Fruit fly (Drosophila melanogaster) whole organism, embryonic: ENCODE measurements around the gene CG43998.

Source experiments
- ATbp ChIP-seq: fragments of 200-800 bp; sonication (Bioruptor generic); optimal IDR thresholded peaks from 2 replicates; lab custom pipeline; 2017; ENCODE audit warnings: missing biosample characterization, mild to moderate bottlenecking, missing genetic modification characterization, missing genetic modification reagents
- Awh ChIP-seq: fragments of 200-800 bp; sonication (Bioruptor generic); IDR thresholded peaks from 2 replicates; pipeline ENCODE4, ENCODE4 v1.3.6; 2022; ENCODE audit warnings: missing biosample characterization, missing genetic modification characterization
- CG10274 ChIP-seq: fragments of 200-800 bp; sonication (Bioruptor generic); optimal IDR thresholded peaks from 3 replicates; lab custom pipeline; 2017; ENCODE audit warnings: missing biosample characterization, mild to moderate bottlenecking, missing genetic modification characterization
- CG12155 ChIP-seq: fragments of 200-800 bp; sonication (Bioruptor generic); optimal IDR thresholded peaks from 3 replicates; lab custom pipeline; 2016; ENCODE audit warnings: missing biosample characterization, missing genetic modification characterization
- CG12744 ChIP-seq: fragments of 200-800 bp; sonication (Bioruptor generic); optimal IDR thresholded peaks from 2 replicates; lab custom pipeline; 2016; ENCODE audit warnings: missing biosample characterization, missing genetic modification characterization
- CG15011 ChIP-seq: fragments of 200-800 bp; sonication (Bioruptor generic); optimal IDR thresholded peaks from 3 replicates; lab custom pipeline; 2018; ENCODE audit warnings: missing biosample characterization, mild to moderate bottlenecking, missing genetic modification characterization
- CG1602 ChIP-seq: fragments of 200-800 bp; sonication (Bioruptor generic); optimal IDR thresholded peaks from 3 replicates; lab custom pipeline; 2016; ENCODE audit warnings: missing biosample characterization, missing genetic modification characterization
- CG1603 ChIP-seq: fragments of 200-800 bp; sonication (Bioruptor generic); optimal IDR thresholded peaks from 2 replicates; lab custom pipeline; 2019; ENCODE audit warnings: missing biosample characterization, mild to moderate bottlenecking, missing genetic modification characterization, moderate library complexity
- CG18619 ChIP-seq: fragments of 200-800 bp; sonication (Bioruptor generic); optimal IDR thresholded peaks from 3 replicates; lab custom pipeline; 2017; ENCODE audit warnings: missing biosample characterization, mild to moderate bottlenecking, missing genetic modification characterization
- CG33557 ChIP-seq: fragments of 200-800 bp; sonication (Bioruptor generic); optimal IDR thresholded peaks from 2 replicates; lab custom pipeline; 2019; ENCODE audit warnings: missing biosample characterization, mild to moderate bottlenecking, missing genetic modification characterization, moderate library complexity
- CG34422 ChIP-seq: fragments of 200-800 bp; sonication (Bioruptor generic); IDR thresholded peaks from 3 replicates; pipeline ENCODE4 v1.3.6; 2022; ENCODE audit warnings: missing biosample characterization, missing genetic modification characterization
- CG3838 ChIP-seq: fragments of 200-800 bp; sonication (Bioruptor generic); optimal IDR thresholded peaks from 3 replicates; lab custom pipeline; 2016; ENCODE audit warnings: missing biosample characterization, missing genetic modification characterization
- CG43689 ChIP-seq: fragments of 200-800 bp; sonication (Bioruptor generic); IDR thresholded peaks from 2 replicates; pipeline ENCODE4 v1.3.6; 2022; ENCODE audit warnings: missing biosample characterization, missing genetic modification characterization
- CG5953 ChIP-seq: fragments of 200-800 bp; sonication (Bioruptor generic); IDR thresholded peaks from 2 replicates; pipeline ENCODE4 v1.3.6; 2022; ENCODE audit warnings: missing biosample characterization, missing genetic modification characterization
- CG7372 ChIP-seq: fragments of 200-800 bp; sonication (Bioruptor generic); IDR thresholded peaks from 2 replicates; pipeline ENCODE4 v1.3.6; 2022; ENCODE audit warnings: missing biosample characterization, missing genetic modification characterization
- CG7963 ChIP-seq: fragments of 200-800 bp; sonication (Bioruptor generic); IDR thresholded peaks from 3 replicates; pipeline ENCODE4 v1.3.6; 2022; ENCODE audit warnings: missing biosample characterization, missing genetic modification characterization; ENCODE audit not compliant: partially characterized antibody
- CG7987 ChIP-seq: fragments of 200-800 bp; sonication (Bioruptor generic); optimal IDR thresholded peaks from 2 replicates; lab custom pipeline; 2018; ENCODE audit warnings: missing biosample characterization, mild to moderate bottlenecking, missing genetic modification characterization, moderate library complexity
- CG8089 ChIP-seq: fragments of 200-800 bp; sonication (Bioruptor generic); optimal IDR thresholded peaks from 3 replicates; lab custom pipeline; 2016; ENCODE audit warnings: missing biosample characterization, missing genetic modification characterization
- CG8478 ChIP-seq: fragments of >200 bp; optimal IDR thresholded peaks from 2 replicates; lab custom pipeline; 2018
- CG9932 ChIP-seq: fragments of 200-800 bp; sonication (Bioruptor generic); IDR thresholded peaks from 2 replicates; pipeline ENCODE4 v1.3.6; 2022; ENCODE audit warnings: missing biosample characterization, missing genetic modification characterization
- Dp ChIP-seq: fragments of 200-800 bp; sonication (Bioruptor generic); optimal IDR thresholded peaks from 2 replicates; lab custom pipeline; 2018; ENCODE audit warnings: missing biosample characterization, mild to moderate bottlenecking, missing genetic modification characterization, moderate library complexity
- Fer1 ChIP-seq: fragments of 200-800 bp; sonication (Bioruptor generic); optimal IDR thresholded peaks from 2 replicates; lab custom pipeline; 2017; ENCODE audit warnings: missing biosample characterization, mild to moderate bottlenecking, missing genetic modification characterization
- HLHmδ ChIP-seq: fragments of 200-800 bp; sonication (Bioruptor generic); optimal IDR thresholded peaks from 2 replicates; lab custom pipeline; 2018; ENCODE audit warnings: missing biosample characterization, mild to moderate bottlenecking, missing genetic modification characterization, moderate library complexity
- Hmr ChIP-seq: fragments of 200-800 bp; sonication (Bioruptor generic); optimal IDR thresholded peaks from 3 replicates; lab custom pipeline; 2017; ENCODE audit warnings: mild to moderate bottlenecking, missing biosample characterization, missing genetic modification reagents, missing genetic modification characterization
- Sox100B ChIP-seq: fragments of 200-800 bp; sonication (Bioruptor generic); optimal IDR thresholded peaks from 3 replicates; lab custom pipeline; 2018; ENCODE audit warnings: missing biosample characterization, mild to moderate bottlenecking, missing genetic modification characterization
- amos ChIP-seq: fragments of 200-800 bp; sonication (Bioruptor generic); IDR thresholded peaks from 2 replicates; pipeline ENCODE4 v1.3.6; 2022; ENCODE audit warnings: missing biosample characterization, missing genetic modification characterization; ENCODE audit not compliant: partially characterized antibody
- ase ChIP-seq: fragments of 200-800 bp; sonication (Bioruptor generic); IDR thresholded peaks from 3 replicates; pipeline ENCODE4 v1.3.6; 2022; ENCODE audit warnings: missing biosample characterization, missing genetic modification characterization
- btn ChIP-seq: fragments of 200-800 bp; sonication (Bioruptor generic); optimal IDR thresholded peaks from 2 replicates; lab custom pipeline; 2016; ENCODE audit warnings: missing biosample characterization, missing genetic modification characterization
- cg ChIP-seq: fragments of 200-800 bp; sonication (Bioruptor generic); optimal IDR thresholded peaks from 3 replicates; lab custom pipeline; 2019; ENCODE audit warnings: missing biosample characterization, mild to moderate bottlenecking, missing genetic modification characterization, moderate library complexity
- dmrt11E ChIP-seq: fragments of 200-800 bp; sonication (Bioruptor generic); optimal IDR thresholded peaks from 3 replicates; lab custom pipeline; 2018; ENCODE audit warnings: missing biosample characterization, mild to moderate bottlenecking, missing genetic modification characterization, moderate library complexity
- dmrt99B ChIP-seq: fragments of 200-800 bp; sonication (Bioruptor generic); optimal IDR thresholded peaks from 2 replicates; lab custom pipeline; 2018; ENCODE audit warnings: missing biosample characterization, mild to moderate bottlenecking, missing genetic modification characterization, moderate library complexity
- dpn ChIP-seq, 2 experiments: fragments of 200-800 bp; sonication (Bioruptor generic); optimal IDR thresholded peaks; 3 replicates each; lab custom pipeline; 2016; ENCODE audit warnings: missing biosample characterization in 2 of 2, missing genetic modification characterization in 2 of 2
- esg ChIP-seq: fragments of 200-800 bp; sonication (Bioruptor generic); conservative IDR thresholded peaks from 2 replicates; pipeline ENCODE4 v1.3.6; 2022; ENCODE audit warnings: missing biosample characterization, missing genetic modification characterization
- ewg ChIP-seq: fragments of 200-800 bp; sonication (Bioruptor generic); optimal IDR thresholded peaks from 3 replicates; lab custom pipeline; 2017; ENCODE audit warnings: mild to moderate bottlenecking, missing biosample characterization, missing genetic modification reagents, missing genetic modification characterization
- gcm2 ChIP-seq: fragments of 200-800 bp; sonication (Bioruptor generic); optimal IDR thresholded peaks from 2 replicates; lab custom pipeline; 2016; ENCODE audit warnings: missing biosample characterization, missing genetic modification characterization
- gro ChIP-seq: fragments of 200-800 bp; sonication (Bioruptor generic); optimal IDR thresholded peaks from 2 replicates; lab custom pipeline; 2016; ENCODE audit warnings: missing biosample characterization, missing genetic modification characterization
- gsb ChIP-seq: fragments of 200-800 bp; sonication (Bioruptor generic); IDR thresholded peaks from 2 replicates; pipeline ENCODE4 v1.3.6; 2022; ENCODE audit warnings: missing biosample characterization, missing genetic modification characterization
- her ChIP-seq: fragments of 200-800 bp; sonication (Bioruptor generic); optimal IDR thresholded peaks from 2 replicates; lab custom pipeline; 2016; ENCODE audit warnings: missing biosample characterization, missing genetic modification characterization
- kni ChIP-seq: fragments of 200-800 bp; sonication (Bioruptor generic); optimal IDR thresholded peaks from 3 replicates; lab custom pipeline; 2017; ENCODE audit warnings: mild to moderate bottlenecking, missing biosample characterization, missing genetic modification reagents, missing genetic modification characterization
- lola ChIP-seq, 3 experiments: fragments of >200 bp in 2 of 3; fragments of 200-800 bp in 1 of 3; sonication (Bioruptor generic) in 1 of 3; optimal IDR thresholded peaks; 2 replicates each; lab custom pipeline; 2017 to 2019; ENCODE audit warnings: missing biosample characterization in 3 of 3, missing genetic modification characterization in 3 of 3, mild to moderate bottlenecking in 1 of 3, moderate library complexity in 1 of 3
- oc ChIP-seq: fragments of 200-800 bp; sonication (Bioruptor generic); optimal IDR thresholded peaks from 2 replicates; lab custom pipeline; 2018; ENCODE audit warnings: missing biosample characterization, mild to moderate bottlenecking, missing genetic modification characterization, moderate library complexity
- onecut ChIP-seq: fragments of 200-800 bp; sonication (Bioruptor generic); IDR thresholded peaks from 2 replicates; pipeline ENCODE4 v1.3.6; 2022; ENCODE audit warnings: missing biosample characterization, missing genetic modification characterization
- row ChIP-seq: fragments of 200-800 bp; sonication (Bioruptor generic); IDR thresholded peaks from 3 replicates; pipeline ENCODE4 v1.3.6; 2022; ENCODE audit warnings: missing biosample characterization, missing genetic modification characterization

CG43998 gene

dm6 chr3R:23909347-23909862 lies 19.4 kb downstream of the CG43998 start (continued):
- TF ChIP-seq lola (GFP tag; optimal IDR thresholded peaks at IDR 0.05; lab: Kevin White, UChicago): no peak
- TF ChIP-seq gcm2 (GFP tag; lab: Kevin White, UChicago): no peak
- no peak for TF ChIP-seq btn (GFP tag; lab: Kevin White, UChicago)
- TF ChIP-seq CG7372: no peak
- TF ChIP-seq dpn (GFP tag; optimal IDR thresholded peaks at IDR 0.05; lab: Kevin White, UChicago): no peak
- TF ChIP-seq CG18619 (GFP tag; lab: Kevin White, UChicago): peak; percentile 37
- TF ChIP-seq CG3838: no peak
- no peak for TF ChIP-seq CG9932 (GFP tag; lab: Robert Waterston, UW)
- no peak for TF ChIP-seq gro (GFP tag; lab: Kevin White, UChicago)
- no peak for TF ChIP-seq CG10274 (GFP tag; lab: Kevin White, UChicago)
- peak; percentile 76 for TF ChIP-seq ATbp
- TF ChIP-seq ewg: no peak
- TF ChIP-seq ase (GFP tag; lab: Robert Waterston, UW): no peak
- no peak for TF ChIP-seq CG8478 (lab: Kevin White, UChicago)
- TF ChIP-seq Dp (GFP tag; lab: Kevin White, UChicago): no peak
- TF ChIP-seq CG15011 (GFP tag; lab: Kevin White, UChicago): peak; percentile 6
- no peak for TF ChIP-seq CG5953 (GFP tag; lab: Robert Waterston, UW)
- TF ChIP-seq CG43689 (GFP tag; lab: Robert Waterston, UW): no peak
- no peak for TF ChIP-seq amos (GFP tag; lab: Robert Waterston, UW)
- TF ChIP-seq onecut (GFP tag; lab: Robert Waterston, UW): peak; percentile 39
- TF ChIP-seq esg: no peak
- no peak for TF ChIP-seq CG7963 (GFP tag; lab: Robert Waterston, UW)
- peak; percentile 76 for TF ChIP-seq CG7987 (GFP tag; lab: Kevin White, UChicago)
- TF ChIP-seq Sox100B (GFP tag; lab: Kevin White, UChicago): peak; percentile 80
- no peak for TF ChIP-seq CG33557 (GFP tag; lab: Kevin White, UChicago)
- no peak for TF ChIP-seq CG12744 (GFP tag; lab: Kevin White, UChicago)
- no peak for TF ChIP-seq her (GFP tag; lab: Kevin White, UChicago)
- no peak for TF ChIP-seq CG34422 (GFP tag; lab: Robert Waterston, UW)
- TF ChIP-seq CG8089 (GFP tag; lab: Kevin White, UChicago): no peak
- peak; percentile 29 for TF ChIP-seq CG1603
- peak; percentile 25 for TF ChIP-seq oc (tag; lab: Kevin White, UChicago)
- peak; percentile 60 for TF ChIP-seq Fer1
- no peak for TF ChIP-seq gsb (GFP tag; lab: Robert Waterston, UW)
- no peak for TF ChIP-seq CG1602 (GFP tag; lab: Kevin White, UChicago)
- peak; percentile 22 for TF ChIP-seq cg
- TF ChIP-seq row (GFP tag; lab: Robert Waterston, UW): no peak
- peak; percentile 49; the same call in 1 of the 2 replicates for TF ChIP-seq Awh (GFP tag; lab: Robert Waterston, UW)
- TF ChIP-seq Hmr (GFP tag; lab: Kevin White, UChicago): peak; percentile 49
- TF ChIP-seq dmrt11E (tag; lab: Kevin White, UChicago): no peak
- TF ChIP-seq kni (GFP tag; lab: Kevin White, UChicago): peak; percentile 15
- peak; percentile 56 for TF ChIP-seq dmrt99B (tag; lab: Kevin White, UChicago)
- TF ChIP-seq HLHmδ: no peak
- no peak for TF ChIP-seq CG12155 (GFP tag; lab: Kevin White, UChicago)
